Fruit fly (Drosophila melanogaster): ENCODE measurements around the gene betaNACtes4.
"Not testable (repeated sequence)": the region's sequence is repeated elsewhere in the genome, so short reads cannot be mapped to it uniquely, and the experiment has no call there.

dm6 chrX:14380051-14380450, at the start of gene betaNACtes4:
- TF ChIP-seq CG6163 (GFP tag; IDR thresholded peaks at IDR 0.05); pdm3 (GFP tag; optimal IDR thresholded peaks at IDR 0.05); CG15336 (GFP tag; IDR thresholded peaks at IDR 0.05); Lpt (GFP tag; optimal IDR thresholded peaks at IDR 0.05); CG8319 (GFP tag; optimal IDR thresholded peaks at IDR 0.05); Hr39 (GFP tag; optimal IDR thresholded peaks at IDR 0.05): not testable (repeated sequence)
